Fruit fly (Drosophila melanogaster) whole organism, embryonic: ENCODE results near the gene RpS28a.

ENCODE experiments used
- BtbVII ChIP-seq: fragments of 200-800 bp; sonication (Bioruptor generic); optimal IDR thresholded peaks from 3 replicates; lab custom pipeline; 2017; ENCODE audit warnings: missing biosample characterization, mild to moderate bottlenecking, missing genetic modification characterization
- CG10147 ChIP-seq: fragments of 200-800 bp; sonication (Bioruptor generic); optimal IDR thresholded peaks from 2 replicates; lab custom pipeline; 2019; ENCODE audit warnings: missing biosample characterization, mild to moderate bottlenecking, missing genetic modification characterization, moderate library complexity
- CG11085 ChIP-seq: fragments of 200-800 bp; sonication (Bioruptor generic); IDR thresholded peaks from 2 replicates; pipeline ENCODE4 v1.3.6; 2022; ENCODE audit warnings: missing biosample characterization, missing genetic modification characterization
- CG11456 ChIP-seq: fragments of 200-800 bp; sonication (Bioruptor generic); IDR thresholded peaks from 3 replicates; pipeline ENCODE4 v1.3.6; 2022; ENCODE audit warnings: missing biosample characterization, missing genetic modification characterization
- CG11504 ChIP-seq: fragments of 200-800 bp; sonication (Bioruptor generic); optimal IDR thresholded peaks from 3 replicates; lab custom pipeline; 2019; ENCODE audit warnings: missing biosample characterization, mild to moderate bottlenecking, missing genetic modification characterization, moderate library complexity
- CG12236 ChIP-seq: fragments of 200-800 bp; sonication (Bioruptor generic); optimal IDR thresholded peaks from 2 replicates; lab custom pipeline; 2016; ENCODE audit warnings: missing biosample characterization, missing genetic modification characterization
- CG12744 ChIP-seq: fragments of 200-800 bp; sonication (Bioruptor generic); optimal IDR thresholded peaks from 2 replicates; lab custom pipeline; 2016; ENCODE audit warnings: missing biosample characterization, missing genetic modification characterization
- CG14441 ChIP-seq: fragments of 200-800 bp; sonication (Bioruptor generic); IDR thresholded peaks from 2 replicates; pipeline ENCODE4 v1.3.6; 2022; ENCODE audit warnings: missing biosample characterization, missing genetic modification characterization
- CG15514 ChIP-seq: fragments of 200-800 bp; sonication (Bioruptor generic); optimal IDR thresholded peaks from 3 replicates; lab custom pipeline; 2017; ENCODE audit warnings: missing biosample characterization, missing genetic modification characterization, mild to moderate bottlenecking, moderate library complexity, missing genetic modification reagents
- CG17359 ChIP-seq: fragments of 200-800 bp; sonication (Bioruptor generic); optimal IDR thresholded peaks from 3 replicates; lab custom pipeline; 2018; ENCODE audit warnings: missing biosample characterization, mild to moderate bottlenecking, missing genetic modification characterization, moderate library complexity
- CG17385 ChIP-seq: fragments of 200-800 bp; sonication (Bioruptor generic); optimal IDR thresholded peaks from 3 replicates; lab custom pipeline; 2018; ENCODE audit warnings: missing biosample characterization, mild to moderate bottlenecking, missing genetic modification characterization
- CG18476 ChIP-seq: fragments of 200-800 bp; sonication (Bioruptor generic); optimal IDR thresholded peaks from 2 replicates; lab custom pipeline; 2016; ENCODE audit warnings: missing biosample characterization, mild to moderate bottlenecking, missing genetic modification characterization
- CG18599 ChIP-seq: fragments of 200-800 bp; sonication (Bioruptor generic); optimal IDR thresholded peaks from 3 replicates; lab custom pipeline; 2017; ENCODE audit warnings: missing biosample characterization, missing genetic modification characterization, mild to moderate bottlenecking, moderate library complexity, missing genetic modification reagents
- CG30020 ChIP-seq: fragments of 200-800 bp; optimal IDR thresholded peaks from 2 replicates; lab custom pipeline; 2019; ENCODE audit warnings: missing biosample characterization, mild to moderate bottlenecking, missing genetic modification characterization, moderate library complexity
- CG30403 ChIP-seq: fragments of 200-800 bp; sonication (Bioruptor generic); optimal IDR thresholded peaks from 3 replicates; lab custom pipeline; 2016; ENCODE audit warnings: missing biosample characterization, missing genetic modification characterization
- CG30431 ChIP-seq: fragments of 200-800 bp; sonication (Bioruptor generic); optimal IDR thresholded peaks from 2 replicates; lab custom pipeline; 2017; ENCODE audit warnings: missing biosample characterization, missing genetic modification characterization
- CG31441 ChIP-seq: fragments of 200-800 bp; sonication (Bioruptor generic); IDR thresholded peaks from 2 replicates; pipeline ENCODE4 v1.3.6; 2022; ENCODE audit warnings: missing biosample characterization, missing genetic modification characterization
- CG3281 ChIP-seq: fragments of 200-800 bp; sonication (Bioruptor generic); optimal IDR thresholded peaks from 3 replicates; lab custom pipeline; 2017; ENCODE audit warnings: missing biosample characterization, mild to moderate bottlenecking, missing genetic modification characterization
- CG34422 ChIP-seq: fragments of 200-800 bp; sonication (Bioruptor generic); IDR thresholded peaks from 3 replicates; pipeline ENCODE4 v1.3.6; 2022; ENCODE audit warnings: missing biosample characterization, missing genetic modification characterization
- CG3847 ChIP-seq: fragments of 200-800 bp; sonication (Bioruptor generic); IDR thresholded peaks from 2 replicates; pipeline ENCODE4 v1.3.6; 2022; ENCODE audit warnings: missing biosample characterization, missing genetic modification characterization
- CG6272 ChIP-seq: fragments of 200-800 bp; sonication (Bioruptor generic); IDR thresholded peaks from 2 replicates; pipeline ENCODE4 v1.3.6; 2022; ENCODE audit warnings: missing biosample characterization, missing genetic modification characterization
- CG7556 ChIP-seq: fragments of 200-800 bp; sonication (Bioruptor generic); optimal IDR thresholded peaks from 2 replicates; lab custom pipeline; 2017; ENCODE audit warnings: missing biosample characterization, mild to moderate bottlenecking, missing genetic modification characterization
- CG7786 ChIP-seq: fragments of 200-800 bp; sonication (Bioruptor generic); optimal IDR thresholded peaks from 2 replicates; lab custom pipeline; 2016; ENCODE audit warnings: missing biosample characterization, missing genetic modification characterization
- CG7839 ChIP-seq: fragments of 200-800 bp; sonication (Bioruptor generic); optimal IDR thresholded peaks from 3 replicates; lab custom pipeline; 2018; ENCODE audit warnings: missing biosample characterization, mild to moderate bottlenecking, missing genetic modification characterization, moderate library complexity
- CG9817 ChIP-seq: fragments of 200-800 bp; sonication (Bioruptor generic); optimal IDR thresholded peaks from 2 replicates; lab custom pipeline; 2018; ENCODE audit warnings: missing biosample characterization, mild to moderate bottlenecking, missing genetic modification characterization, moderate library complexity
- Deaf1 ChIP-seq: fragments of 200-800 bp; optimal IDR thresholded peaks from 3 replicates; lab custom pipeline; 2019; ENCODE audit warnings: missing biosample characterization, mild to moderate bottlenecking, missing genetic modification characterization, moderate library complexity
- HLH4C ChIP-seq: fragments of 200-800 bp; sonication (Bioruptor generic); IDR thresholded peaks from 3 replicates; pipeline ENCODE4 v1.3.6; 2022; ENCODE audit warnings: missing biosample characterization, missing genetic modification characterization; ENCODE audit not compliant: partially characterized antibody
- HLH54F ChIP-seq: fragments of 200-800 bp; sonication (Bioruptor generic); optimal IDR thresholded peaks from 3 replicates; lab custom pipeline; 2016; ENCODE audit warnings: missing biosample characterization, missing genetic modification characterization
- Hmr ChIP-seq: fragments of 200-800 bp; sonication (Bioruptor generic); optimal IDR thresholded peaks from 3 replicates; lab custom pipeline; 2017; ENCODE audit warnings: mild to moderate bottlenecking, missing biosample characterization, missing genetic modification reagents, missing genetic modification characterization
- Hr51 ChIP-seq, 2 experiments: fragments of 200-800 bp; sonication (Bioruptor generic); optimal IDR thresholded peaks; 2 replicates in 1 of 2; 3 replicates in 1 of 2; lab custom pipeline; 2016 to 2018; ENCODE audit warnings: missing biosample characterization in 2 of 2, missing genetic modification characterization in 2 of 2, mild to moderate bottlenecking in 1 of 2, moderate library complexity in 1 of 2
- Mad ChIP-seq: fragments of 200-800 bp; sonication (Bioruptor generic); optimal IDR thresholded peaks from 2 replicates; lab custom pipeline; 2016; ENCODE audit warnings: missing biosample characterization, missing genetic modification characterization
- PHDP ChIP-seq: fragments of 200-800 bp; sonication (Bioruptor generic); optimal IDR thresholded peaks from 3 replicates; lab custom pipeline; 2018; ENCODE audit warnings: missing biosample characterization, mild to moderate bottlenecking, missing genetic modification characterization, moderate library complexity
- Rfx ChIP-seq: fragments of 200-800 bp; sonication (Bioruptor generic); IDR thresholded peaks from 2 replicates; pipeline ENCODE4 v1.3.6; 2022; ENCODE audit warnings: missing biosample characterization, missing genetic modification characterization
- Rx ChIP-seq: fragments of 200-800 bp; sonication (Bioruptor generic); IDR thresholded peaks from 2 replicates; pipeline ENCODE4 v1.3.6; 2022; ENCODE audit warnings: missing biosample characterization, missing genetic modification characterization
- ab ChIP-seq: fragments of 200-800 bp; sonication (Bioruptor generic); optimal IDR thresholded peaks from 2 replicates; lab custom pipeline; 2016; ENCODE audit warnings: missing biosample characterization, missing genetic modification characterization
- cas ChIP-seq: fragments of 200-800 bp; sonication (Bioruptor generic); IDR thresholded peaks from 2 replicates; pipeline ENCODE4 v1.3.6; 2022; ENCODE audit warnings: missing biosample characterization, missing genetic modification characterization
- caup ChIP-seq: fragments of 200-800 bp; sonication (Bioruptor generic); optimal IDR thresholded peaks from 3 replicates; lab custom pipeline; 2017; ENCODE audit warnings: missing biosample characterization, mild to moderate bottlenecking, missing genetic modification characterization, moderate library complexity; ENCODE audit not compliant: severe bottlenecking
- fd96Cb ChIP-seq: fragments of 200-800 bp; sonication (Bioruptor generic); optimal IDR thresholded peaks from 2 replicates; lab custom pipeline; 2018; ENCODE audit warnings: missing biosample characterization, mild to moderate bottlenecking, missing genetic modification characterization, moderate library complexity
- gcm ChIP-seq: fragments of 200-800 bp; sonication (Bioruptor generic); optimal IDR thresholded peaks from 2 replicates; lab custom pipeline; 2019; ENCODE audit warnings: missing biosample characterization, mild to moderate bottlenecking, missing genetic modification characterization, moderate library complexity
- gro ChIP-seq: fragments of 200-800 bp; sonication (Bioruptor generic); optimal IDR thresholded peaks from 2 replicates; lab custom pipeline; 2016; ENCODE audit warnings: missing biosample characterization, missing genetic modification characterization
- lab ChIP-seq: fragments of 200-800 bp; sonication (Bioruptor generic); optimal IDR thresholded peaks from 3 replicates; lab custom pipeline; 2017; ENCODE audit warnings: missing biosample characterization, missing genetic modification characterization, mild to moderate bottlenecking, moderate library complexity, missing genetic modification reagents
- onecut ChIP-seq: fragments of 200-800 bp; sonication (Bioruptor generic); IDR thresholded peaks from 2 replicates; pipeline ENCODE4 v1.3.6; 2022; ENCODE audit warnings: missing biosample characterization, missing genetic modification characterization
- phol ChIP-seq: fragments of 200-800 bp; sonication (Bioruptor generic); optimal IDR thresholded peaks from 3 replicates; lab custom pipeline; 2018; ENCODE audit warnings: missing biosample characterization, mild to moderate bottlenecking, missing genetic modification characterization, moderate library complexity
- pnt ChIP-seq: fragments of 200-800 bp; sonication (Bioruptor generic); optimal IDR thresholded peaks from 3 replicates; lab custom pipeline; 2016; ENCODE audit warnings: missing biosample characterization, missing genetic modification characterization
- prd ChIP-seq, 3 experiments: fragments of >200 bp in 2 of 3; fragments of 200-800 bp in 1 of 3; sonication (Bioruptor generic) in 1 of 3; optimal IDR thresholded peaks in 2 of 3; IDR thresholded peaks in 1 of 3; 2 replicates in 2 of 3; 3 replicates in 1 of 3; pipeline versions ENCODE4 v1.3.6 to Lab custom; 2017 to 2022; ENCODE audit warnings: missing biosample characterization in 1 of 3, missing genetic modification characterization in 1 of 3
- psq ChIP-seq: fragments of 200-800 bp; sonication (Bioruptor generic); optimal IDR thresholded peaks from 2 replicates; lab custom pipeline; 2017; ENCODE audit warnings: missing biosample characterization, missing genetic modification characterization
- slbo ChIP-seq: fragments of 200-800 bp; sonication (Bioruptor generic); IDR thresholded peaks from 2 replicates; pipeline ENCODE4 v1.3.6; 2022; ENCODE audit warnings: missing biosample characterization, missing genetic modification characterization
- so ChIP-seq: fragments of 200-800 bp; sonication (Bioruptor generic); IDR thresholded peaks from 3 replicates; pipeline ENCODE4 v1.3.6; 2022; ENCODE audit warnings: missing biosample characterization, missing genetic modification characterization
- vvl ChIP-seq: fragments of 200-800 bp; sonication (Bioruptor generic); IDR thresholded peaks from 2 replicates; pipeline ENCODE4 v1.3.6; 2022; ENCODE audit warnings: missing biosample characterization, missing genetic modification characterization
- yki ChIP-seq: fragments of >200 bp; optimal IDR thresholded peaks from 3 replicates; lab custom pipeline; 2018

Gene RpS28a

DNA sequence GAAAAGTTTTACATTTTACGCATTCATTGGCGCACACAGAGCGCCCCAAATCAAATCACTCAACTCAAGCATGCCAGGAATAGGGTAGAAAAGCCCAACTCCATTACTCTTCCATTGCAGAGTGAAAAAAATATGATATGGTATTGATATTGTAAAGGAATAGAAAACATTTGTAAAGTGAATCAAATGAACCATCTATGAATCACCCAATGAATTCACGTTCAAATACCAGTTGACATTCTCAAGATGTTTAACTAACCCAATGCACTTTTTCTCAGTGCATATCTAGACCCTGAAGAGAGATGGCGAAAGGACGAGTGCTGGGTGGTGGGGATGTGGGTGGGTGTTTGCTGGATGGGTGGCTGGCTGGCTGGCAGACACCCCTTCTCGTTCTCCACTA lies 43.9 kb downstream of the RpS28a start (continued):
- no peak for TF ChIP-seq CG12236 (GFP tag; lab: Kevin White, UChicago)
- TF ChIP-seq gro (GFP tag; lab: Kevin White, UChicago) = no peak
- peak; percentile 59 for TF ChIP-seq CG17359 (tag; lab: Kevin White, UChicago)
- TF ChIP-seq Hmr = peak; percentile 53
- TF ChIP-seq yki (lab: Kevin White, UChicago) = no peak
- TF ChIP-seq CG11456 = 0 out of 3 replicates have a peak, but pooled peaks have one; percentile 48
- TF ChIP-seq Mad (GFP tag; lab: Kevin White, UChicago) = no peak
- no peak for TF ChIP-seq so (GFP tag; lab: Robert Waterston, UW)
- no peak for TF ChIP-seq cas
- TF ChIP-seq Rfx = peak; percentile 51
- peak; percentile 10; the same call in 1 of the 2 replicates for TF ChIP-seq CG31441 (GFP tag; lab: Robert Waterston, UW)
- no peak for TF ChIP-seq CG30431 (GFP tag; lab: Kevin White, UChicago)
- 0 out of 3 replicates have a peak, but pooled peaks have one; percentile 20 for TF ChIP-seq CG34422 (GFP tag; lab: Robert Waterston, UW)
- TF ChIP-seq vvl (GFP tag; lab: Robert Waterston, UW) = peak; percentile 47; the same call in 1 of the 2 replicates
- peak; percentile 21 for TF ChIP-seq fd96Cb (tag; lab: Kevin White, UChicago)
- peak; percentile 34 for TF ChIP-seq CG7556 (GFP tag; lab: Kevin White, UChicago)
- TF ChIP-seq prd (optimal IDR thresholded peaks at IDR 0.05; lab: Kevin White, UChicago) = no peak
- TF ChIP-seq prd (GFP tag; IDR thresholded peaks at IDR 0.05; lab: Robert Waterston, UW) = peak; percentile 22; the same call in 1 of the 3 replicates
- TF ChIP-seq CG14441 (GFP tag; lab: Robert Waterston, UW) = no peak
- TF ChIP-seq CG7839 (tag; lab: Kevin White, UChicago) = peak; percentile 31
- TF ChIP-seq CG9817 (tag; lab: Kevin White, UChicago) = peak; percentile 18
- TF ChIP-seq psq (GFP tag; lab: Kevin White, UChicago) = no peak
- no peak for TF ChIP-seq pnt (GFP tag; lab: Kevin White, UChicago)
- peak; percentile 11 for TF ChIP-seq BtbVII
- TF ChIP-seq PHDP = peak; percentile 29
- peak; percentile 1 for TF ChIP-seq Deaf1
- TF ChIP-seq CG7786 (GFP tag; lab: Kevin White, UChicago) = peak; percentile 8
- peak; percentile 59; the same call in 1 of the 2 replicates for TF ChIP-seq slbo (GFP tag; lab: Robert Waterston, UW)
- TF ChIP-seq CG17385 (GFP tag; lab: Kevin White, UChicago) = peak; percentile 37
- peak; percentile 79 for TF ChIP-seq lab (GFP tag; lab: Kevin White, UChicago)
- TF ChIP-seq CG18476 (GFP tag; lab: Kevin White, UChicago) = no peak
- TF ChIP-seq CG6272 = peak; percentile 20; the same call in 1 of the 2 replicates
- peak; percentile 37 for TF ChIP-seq caup (GFP tag; lab: Kevin White, UChicago)
- peak; percentile 83 for TF ChIP-seq CG18599 (GFP tag; lab: Kevin White, UChicago)
- no peak for TF ChIP-seq CG30020 (tag; lab: Kevin White, UChicago)
- TF ChIP-seq CG3847 = no peak
- no peak for TF ChIP-seq CG11085
- peak; percentile 13 for TF ChIP-seq CG30403 (GFP tag; lab: Kevin White, UChicago)
- peak; percentile 34 for TF ChIP-seq CG15514 (GFP tag; lab: Kevin White, UChicago)
- no peak for TF ChIP-seq gcm (GFP tag; lab: Kevin White, UChicago)
- peak; percentile 38 for TF ChIP-seq CG10147 (GFP tag; lab: Kevin White, UChicago)
- TF ChIP-seq HLH4C (GFP tag; lab: Robert Waterston, UW) = no peak
- TF ChIP-seq CG11504 (tag; lab: Kevin White, UChicago) = peak; percentile 53
- no peak for TF ChIP-seq HLH54F (GFP tag; lab: Kevin White, UChicago)
- no peak for TF ChIP-seq onecut (GFP tag; lab: Robert Waterston, UW)
- peak in 1 of 2 experiments; percentile 48 for TF ChIP-seq Hr51 (GFP tag; optimal IDR thresholded peaks at IDR 0.05; lab: Kevin White, UChicago)
- no peak for TF ChIP-seq CG12744
- peak; percentile 36 for TF ChIP-seq CG3281 (GFP tag; lab: Kevin White, UChicago)
- peak; percentile 23; the same call in 1 of the 2 replicates for TF ChIP-seq Rx (GFP tag; lab: Robert Waterston, UW)
- TF ChIP-seq phol = peak; percentile 12
- TF ChIP-seq ab (GFP tag; lab: Kevin White, UChicago) = no peak
